Worm (Caenorhabditis elegans) whole organism, young adult: ENCODE results near the gene F25G6.1.

Experiments
- B0019.2 ChIP-seq: fragments of 200-800 bp; sonication (Bioruptor generic); conservative IDR thresholded peaks from 2 replicates; pipeline ENCODE4 v1.3.6; 2022; ENCODE audit warnings: missing genetic modification reagents, missing genetic modification characterization, missing compliant biosample characterization
- D2030.7 ChIP-seq: fragments of 200-800 bp; sonication (Bioruptor generic); IDR thresholded peaks from 2 replicates; pipeline ENCODE4 v1.3.6; 2022; ENCODE audit warnings: missing genetic modification reagents, missing genetic modification characterization, missing compliant biosample characterization
- F10E7.11 ChIP-seq: sonication (generic microtip); optimal IDR thresholded peaks from 2 replicates; lab custom pipeline; 2017; ENCODE audit warnings: mild to moderate bottlenecking, missing genetic modification characterization, moderate library complexity, missing compliant biosample characterization
- F22D6.2 ChIP-seq: sonication (generic microtip); optimal IDR thresholded peaks from 2 replicates; lab custom pipeline; 2016; ENCODE audit warnings: mild to moderate bottlenecking, missing genetic modification characterization, missing compliant biosample characterization
- F23B12.7 ChIP-seq: sonication (generic microtip); optimal IDR thresholded peaks from 2 replicates; lab custom pipeline; 2017; ENCODE audit warnings: missing genetic modification characterization, mild to moderate bottlenecking, missing compliant biosample characterization, antibody characterized with exemption, moderate library complexity; ENCODE audit not compliant: insufficient read depth
- F33H1.4 ChIP-seq: fragments of 200-800 bp; sonication (Bioruptor generic); IDR thresholded peaks from 2 replicates; pipeline ENCODE4 v1.3.6; 2022; ENCODE audit warnings: missing genetic modification reagents, missing genetic modification characterization, missing compliant biosample characterization
- F37B4.10 ChIP-seq: fragments of 200-800 bp; sonication (Bioruptor generic); IDR thresholded peaks from 2 replicates; pipeline ENCODE4 v1.3.6; 2022; ENCODE audit warnings: missing genetic modification characterization, missing compliant biosample characterization
- F39B2.1 ChIP-seq: fragments of 200-800 bp; sonication (Bioruptor generic); IDR thresholded peaks from 2 replicates; pipeline ENCODE4 v1.3.6; 2022; ENCODE audit warnings: missing genetic modification reagents, missing genetic modification characterization, missing compliant biosample characterization
- F49E8.2 ChIP-seq: sonication (generic microtip); optimal IDR thresholded peaks from 3 replicates; lab custom pipeline; 2017; ENCODE audit warnings: missing genetic modification characterization, mild to moderate bottlenecking, missing compliant biosample characterization, antibody characterized with exemption, moderate library complexity; ENCODE audit not compliant: insufficient read depth
- F55B11.4 ChIP-seq: sonication (generic microtip); optimal IDR thresholded peaks from 2 replicates; lab custom pipeline; 2016; ENCODE audit warnings: missing compliant biosample characterization, missing genetic modification characterization, borderline replicate concordance; ENCODE audit not compliant: insufficient read depth
- F57C9.4 ChIP-seq: sonication (generic microtip); optimal IDR thresholded peaks from 2 replicates; lab custom pipeline; 2017; ENCODE audit warnings: mild to moderate bottlenecking, missing genetic modification characterization, missing compliant biosample characterization
- Y53F4B.3 ChIP-seq: fragments of 200-800 bp; sonication (Bioruptor generic); IDR thresholded peaks from 2 replicates; pipeline ENCODE4 v1.3.6; 2022; ENCODE audit warnings: missing genetic modification reagents, missing genetic modification characterization, missing compliant biosample characterization
- Y53G8AR.9 ChIP-seq: fragments of 200-800 bp; sonication (Bioruptor generic); conservative IDR thresholded peaks from 2 replicates; pipeline ENCODE4 v1.3.6; 2022; ENCODE audit warnings: missing genetic modification reagents, missing genetic modification characterization, missing compliant biosample characterization
- Y67H2A.10 ChIP-seq: fragments of 200-800 bp; sonication (Bioruptor generic); conservative IDR thresholded peaks from 2 replicates; pipeline ENCODE4 v1.3.6; 2022; ENCODE audit warnings: missing genetic modification reagents, missing genetic modification characterization, missing compliant biosample characterization
- Y79H2A.3 ChIP-seq: fragments of 200-800 bp; sonication (Bioruptor generic); conservative IDR thresholded peaks from 2 replicates; pipeline ENCODE4 v1.3.6; 2022; ENCODE audit warnings: missing genetic modification reagents, missing genetic modification characterization, missing compliant biosample characterization
- Y95B8A.8 ChIP-seq: fragments of 200-800 bp; sonication (Bioruptor generic); IDR thresholded peaks from 2 replicates; pipeline ENCODE4 v1.3.6; 2022; ENCODE audit warnings: missing genetic modification reagents, missing genetic modification characterization, missing compliant biosample characterization
- atf-7 ChIP-seq: sonication (generic microtip); optimal IDR thresholded peaks from 2 replicates; lab custom pipeline; 2017; ENCODE audit warnings: mild to moderate bottlenecking, missing genetic modification characterization, missing compliant biosample characterization
- bed-2 ChIP-seq: fragments of 200-800 bp; sonication (Bioruptor generic); IDR thresholded peaks from 2 replicates; pipeline ENCODE4 v1.3.6; 2022; ENCODE audit warnings: missing genetic modification reagents, missing genetic modification characterization, missing compliant biosample characterization
- cebp-2 ChIP-seq: fragments of 200-800 bp; sonication (Bioruptor generic); IDR thresholded peaks from 2 replicates; pipeline ENCODE4 v1.3.6; 2022; ENCODE audit warnings: missing genetic modification characterization, missing compliant biosample characterization
- ceh-40 ChIP-seq: fragments of 200-800 bp; sonication (Bioruptor generic); IDR thresholded peaks from 2 replicates; pipeline ENCODE4 v1.3.6; 2022; ENCODE audit warnings: missing genetic modification characterization, missing compliant biosample characterization
- ceh-91 ChIP-seq: fragments of 200-800 bp; sonication (Bioruptor generic); IDR thresholded peaks from 2 replicates; pipeline ENCODE4 v1.3.6; 2022; ENCODE audit warnings: missing genetic modification reagents, missing genetic modification characterization, missing compliant biosample characterization
- die-1 ChIP-seq: sonication (generic microtip); optimal IDR thresholded peaks from 2 replicates; lab custom pipeline; 2016; ENCODE audit warnings: missing genotype, mild to moderate bottlenecking, missing genetic modification characterization, missing compliant biosample characterization
- dpff-1 ChIP-seq: sonication (generic microtip); optimal IDR thresholded peaks from 2 replicates; lab custom pipeline; 2017; ENCODE audit warnings: mild to moderate bottlenecking, missing genetic modification characterization, missing compliant biosample characterization
- dpl-1 ChIP-seq: fragments of 150-350 bp; optimal IDR thresholded peaks from 2 replicates; lab custom pipeline; 2014; ENCODE audit warnings: missing biosample characterization, missing genetic modification reagents, missing genetic modification characterization
- efl-1 ChIP-seq: fragments of 150-350 bp; optimal IDR thresholded peaks from 2 replicates; lab custom pipeline; 2014; ENCODE audit warnings: missing biosample characterization, missing genetic modification reagents, missing genetic modification characterization
- egrh-3 ChIP-seq: fragments of 200-800 bp; sonication (Bioruptor generic); IDR thresholded peaks from 2 replicates; pipeline ENCODE4 v1.3.6; 2022; ENCODE audit warnings: missing genetic modification reagents, missing genetic modification characterization, missing compliant biosample characterization
- ekl-4 ChIP-seq: fragments of 200-800 bp; sonication (Bioruptor generic); IDR thresholded peaks from 2 replicates; pipeline ENCODE4 v1.3.6; 2022; ENCODE audit warnings: missing genetic modification reagents, missing genetic modification characterization, missing compliant biosample characterization
- fkh-3 ChIP-seq: sonication (generic microtip); optimal IDR thresholded peaks from 2 replicates; lab custom pipeline; 2016; ENCODE audit warnings: mild to moderate bottlenecking, missing genetic modification characterization, missing compliant biosample characterization
- gei-17 ChIP-seq: fragments of 200-800 bp; sonication (Bioruptor generic); optimal IDR thresholded peaks from 2 replicates; lab custom pipeline; 2018; ENCODE audit warnings: mild to moderate bottlenecking, missing genetic modification characterization, missing compliant biosample characterization
- hsf-1 ChIP-seq: fragments of 200-800 bp; sonication (Bioruptor generic); IDR thresholded peaks from 2 replicates; pipeline ENCODE4 v1.3.6; 2022; ENCODE audit warnings: missing genetic modification reagents, missing genetic modification characterization, missing compliant biosample characterization
- lag-1 ChIP-seq: fragments of 200-800 bp; sonication (Bioruptor generic); IDR thresholded peaks from 2 replicates; pipeline ENCODE4 v1.3.6; 2022; ENCODE audit warnings: missing genetic modification reagents, missing genetic modification characterization, missing compliant biosample characterization
- let-526 ChIP-seq: fragments of 200-800 bp; sonication (Bioruptor generic); IDR thresholded peaks from 2 replicates; pipeline ENCODE4 v1.3.6; 2022; ENCODE audit warnings: missing genetic modification reagents, missing genetic modification characterization, missing compliant biosample characterization
- lin-40 ChIP-seq: sonication (generic microtip); optimal IDR thresholded peaks from 2 replicates; lab custom pipeline; 2016; ENCODE audit warnings: missing genetic modification characterization, mild to moderate bottlenecking, missing compliant biosample characterization, missing genotype, missing genetic modification reagents
- lir-1 ChIP-seq: fragments of 200-800 bp; sonication (Bioruptor generic); conservative IDR thresholded peaks from 2 replicates; pipeline ENCODE4 v1.3.6; 2022; ENCODE audit warnings: missing genetic modification reagents, missing genetic modification characterization, missing compliant biosample characterization
- mcd-1 ChIP-seq: fragments of 200-800 bp; sonication (Bioruptor generic); IDR thresholded peaks from 2 replicates; pipeline ENCODE4 v1.3.6; 2022; ENCODE audit warnings: missing genetic modification reagents, missing genetic modification characterization, missing compliant biosample characterization
- mxl-1 ChIP-seq: sonication (generic microtip); optimal IDR thresholded peaks from 2 replicates; lab custom pipeline; 2016; ENCODE audit warnings: missing genetic modification characterization, missing compliant biosample characterization
- nfyb-1 ChIP-seq: fragments of 200-800 bp; sonication (Bioruptor generic); IDR thresholded peaks from 2 replicates; pipeline ENCODE4 v1.3.6; 2022; ENCODE audit warnings: missing genetic modification reagents, missing genetic modification characterization, missing compliant biosample characterization
- nhr-120 ChIP-seq: fragments of 200-800 bp; sonication (Bioruptor generic); IDR thresholded peaks from 2 replicates; pipeline ENCODE4 v1.3.6; 2022; ENCODE audit warnings: missing genetic modification characterization, missing compliant biosample characterization
- rcor-1 ChIP-seq: fragments of 200-800 bp; sonication (Bioruptor generic); IDR thresholded peaks from 2 replicates; pipeline ENCODE4 v1.3.6; 2022; ENCODE audit warnings: missing genetic modification reagents, missing genetic modification characterization, missing compliant biosample characterization
- snpc-1.1 ChIP-seq: sonication (generic microtip); optimal IDR thresholded peaks from 2 replicates; lab custom pipeline; 2017; ENCODE audit warnings: missing genetic modification characterization, mild to moderate bottlenecking, missing compliant biosample characterization, antibody characterized with exemption, moderate library complexity, missing genotype, missing genetic modification reagents; ENCODE audit not compliant: insufficient read depth
- snpc-4 ChIP-seq, 5 experiments: fragments of 150-350 bp in 1 of 5; sonication (generic microtip) in 4 of 5; optimal IDR thresholded peaks; 2 replicates each; lab custom pipeline; 2014 to 2018; ENCODE audit warnings: missing genetic modification characterization in 5 of 5, missing biosample characterization in 3 of 5, antibody characterized with exemption in 2 of 5, mild to moderate bottlenecking in 2 of 5, missing compliant biosample characterization in 2 of 5, missing genotype in 2 of 5, moderate library complexity in 2 of 5, missing genetic modification reagents in 1 of 5
- zim-3 ChIP-seq: sonication (generic microtip); optimal IDR thresholded peaks from 2 replicates; lab custom pipeline; 2017; ENCODE audit warnings: mild to moderate bottlenecking, missing genetic modification characterization, moderate library complexity, missing compliant biosample characterization
- ztf-22 ChIP-seq: fragments of 200-800 bp; sonication (Bioruptor generic); optimal IDR thresholded peaks from 2 replicates; lab custom pipeline; 2018; ENCODE audit warnings: mild to moderate bottlenecking, missing genetic modification characterization, moderate library complexity, missing compliant biosample characterization
- ztf-25 ChIP-seq: fragments of 200-800 bp; sonication (Bioruptor generic); IDR thresholded peaks from 2 replicates; pipeline ENCODE4 v1.3.6; 2022; ENCODE audit warnings: missing genetic modification reagents, missing genetic modification characterization, missing compliant biosample characterization
- ztf-26 ChIP-seq: sonication (generic microtip); optimal IDR thresholded peaks from 2 replicates; lab custom pipeline; 2017; ENCODE audit warnings: missing genetic modification characterization, missing compliant biosample characterization
- ztf-28 ChIP-seq: fragments of 200-800 bp; sonication (Bioruptor generic); IDR thresholded peaks from 2 replicates; pipeline ENCODE4 v1.3.6; 2022; ENCODE audit warnings: missing genetic modification reagents, missing genetic modification characterization, missing compliant biosample characterization
- ztf-3 ChIP-seq: fragments of 200-800 bp; sonication (Bioruptor generic); optimal IDR thresholded peaks from 2 replicates; lab custom pipeline; 2018; ENCODE audit warnings: mild to moderate bottlenecking, missing genetic modification characterization, missing compliant biosample characterization
- ztf-6 ChIP-seq: fragments of 200-800 bp; sonication (Bioruptor generic); IDR thresholded peaks from 2 replicates; pipeline ENCODE4 v1.3.6; 2022; ENCODE audit warnings: missing genetic modification reagents, missing genetic modification characterization, missing compliant biosample characterization

Gene F25G6.1

DNA sequence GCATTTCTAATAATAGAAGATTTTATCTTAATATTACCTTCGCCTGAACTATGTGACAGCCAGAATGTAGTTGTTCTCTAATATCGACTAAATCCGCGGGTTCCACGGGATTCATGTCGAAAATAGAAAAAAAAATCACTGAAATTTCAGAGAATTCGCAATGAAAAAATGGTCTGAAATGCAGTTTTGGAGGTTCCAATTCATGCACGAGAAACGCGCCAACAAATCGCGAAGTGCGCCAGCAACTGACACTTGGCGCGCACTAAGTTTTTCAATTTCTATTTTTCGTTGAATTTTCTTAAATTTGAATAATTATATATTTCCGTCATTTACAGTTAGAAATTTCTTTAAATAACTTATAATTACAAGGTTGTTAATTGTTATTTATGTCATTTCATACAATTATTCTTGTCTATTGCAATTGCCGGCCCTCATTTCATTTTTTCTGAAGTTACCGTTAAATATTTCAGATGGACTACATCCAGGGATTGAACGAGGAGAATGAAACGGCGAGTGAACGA, 5.0 kb upstream of the F25G6.1 start, which contains the start of the genes F25G6.9 and symk-1 (continued):
- TF ChIP-seq F10E7.11 (no peak), snpc-1.1 (tag; lab: Kevin White, UChicago) (peak; percentile 28), die-1 (no peak), B0019.2 (GFP tag; lab: Robert Waterston, UW) (no peak), Y67H2A.10 (GFP tag; lab: Robert Waterston, UW) (no peak), fkh-3 (tag; lab: Kevin White, UChicago) (no peak), ztf-26 (tag; lab: Kevin White, UChicago) (no peak), F55B11.4 (tag; lab: Kevin White, UChicago) (no peak), F57C9.4 (tag; lab: Kevin White, UChicago) (no peak), dpff-1 (no peak), ztf-28 (GFP tag; lab: Robert Waterston, UW) (no peak), F49E8.2 (tag; lab: Kevin White, UChicago) (no peak), nfyb-1 (no peak), ztf-22 (GFP tag; lab: Kevin White, UChicago) (no peak), zim-3 (no peak), F23B12.7 (tag; lab: Kevin White, UChicago) (no peak), D2030.7 (GFP tag; lab: Robert Waterston, UW) (peak; percentile 23; the same call in 1 of the 2 replicates), Y95B8A.8 (GFP tag; lab: Robert Waterston, UW) (no peak), ekl-4 (GFP tag; lab: Robert Waterston, UW) (no peak), ztf-6 (no peak), dpl-1 (GFP tag; lab: Kevin White, UChicago) (no peak), F39B2.1 (no peak), snpc-4 (GFP tag; optimal IDR thresholded peaks at IDR 0.05; lab: Kevin White, UChicago) (no peak), snpc-4 (tag; optimal IDR thresholded peaks at IDR 0.05; lab: Kevin White, UChicago) (peak in 2 of 4 experiments; percentile 42 to 55), ztf-3 (GFP tag; lab: Kevin White, UChicago) (no peak), nhr-120 (GFP tag; lab: Robert Waterston, UW) (no peak), Y79H2A.3 (GFP tag; lab: Robert Waterston, UW) (no peak), mcd-1 (GFP tag; lab: Robert Waterston, UW) (peak; percentile 71), atf-7 (tag; lab: Kevin White, UChicago) (no peak), cebp-2 (no peak), F37B4.10 (GFP tag; lab: Robert Waterston, UW) (no peak), efl-1 (GFP tag; lab: Kevin White, UChicago) (peak; percentile 27), hsf-1 (GFP tag; lab: Robert Waterston, UW) (0 out of 2 replicates have a peak, but pooled peaks have one; percentile 21), Y53G8AR.9 (GFP tag; lab: Robert Waterston, UW) (0 out of 2 replicates have a peak, but pooled peaks have one; percentile 25), lag-1 (GFP tag; lab: Robert Waterston, UW) (no peak), lin-40 (peak; percentile 72), ceh-91 (no peak), egrh-3 (GFP tag; lab: Robert Waterston, UW) (no peak), F33H1.4 (GFP tag; lab: Robert Waterston, UW) (peak; percentile 42), let-526 (GFP tag; lab: Robert Waterston, UW) (no peak), ceh-40 (GFP tag; lab: Robert Waterston, UW) (no peak), rcor-1 (peak; percentile 60; the same call in 1 of the 2 replicates), ztf-25 (no peak), bed-2 (no peak), lir-1 (no peak), mxl-1 (no peak), F22D6.2 (no peak), gei-17 (GFP tag; lab: Kevin White, UChicago) (no peak), Y53F4B.3 (GFP tag; lab: Robert Waterston, UW) (no peak)
